Fruit fly (Drosophila melanogaster): ENCODE data around the gene nkd.

Gene nkd

dm6 chr3L:19086364-19087200 is 41.3 kb upstream of the nkd start, which contains the start of gene Mkp3 (continued):
- TF ChIP-seq salm (tag; optimal IDR thresholded peaks at IDR 0.05) (peak; percentile 92), Fer2 (tag; optimal IDR thresholded peaks at IDR 0.05) (peak; percentile 86), Xrp1 (GFP tag; IDR thresholded peaks at IDR 0.05) (peak; percentile 91), ranshi (GFP tag; IDR thresholded peaks at IDR 0.05) (peak; percentile 90), B-H2 (GFP tag; optimal IDR thresholded peaks at IDR 0.05) (peak; percentile 87), zen (tag; optimal IDR thresholded peaks at IDR 0.05) (peak; percentile 42), ara (GFP tag; IDR thresholded peaks at IDR 0.05) (peak; percentile 70), Meics (GFP tag; optimal IDR thresholded peaks at IDR 0.05) (peak; percentile 96), crc (GFP tag; optimal IDR thresholded peaks at IDR 0.05) (no peak), Sry-β (GFP tag; optimal IDR thresholded peaks at IDR 0.05) (no peak), Max (GFP tag; optimal IDR thresholded peaks at IDR 0.05) (peak; percentile 71), CG31224 (GFP tag; IDR thresholded peaks at IDR 0.05) (peak; percentile 84), Six4 (GFP tag; optimal IDR thresholded peaks at IDR 0.05) (peak; percentile 78), Trl (optimal IDR thresholded peaks at IDR 0.05) (peak; percentile 91 to 94), Trl (GFP tag; optimal IDR thresholded peaks at IDR 0.05) (peak; percentile 33), seq (GFP tag; IDR thresholded peaks at IDR 0.05) (peak; percentile 92), odd (GFP tag; optimal IDR thresholded peaks at IDR 0.05) (peak; percentile 86), CG6689 (GFP tag; IDR thresholded peaks at IDR 0.05) (peak; percentile 94), CG12744 (GFP tag; optimal IDR thresholded peaks at IDR 0.05) (no peak), wek (GFP tag; optimal IDR thresholded peaks at IDR 0.05) (peak; percentile 12), Dip2 (GFP tag; IDR thresholded peaks at IDR 0.05) (no peak), CG33213 (GFP tag; optimal IDR thresholded peaks at IDR 0.05) (no peak), stc (GFP tag; IDR thresholded peaks at IDR 0.05) (peak; percentile 93), CG7745 (tag; optimal IDR thresholded peaks at IDR 0.05) (no peak), CG3838 (GFP tag; optimal IDR thresholded peaks at IDR 0.05) (no peak), CG11093 (GFP tag; IDR thresholded peaks at IDR 0.05) (peak; percentile 83), CG34224 (GFP tag; IDR thresholded peaks at IDR 0.05; ENCODE audit: partially characterized antibody) (no peak), fru (optimal IDR thresholded peaks at IDR 0.05) (no peak), CG32767 (GFP tag; IDR thresholded peaks at IDR 0.05) (peak; percentile 95), CG18764 (GFP tag; optimal IDR thresholded peaks at IDR 0.05) (peak; percentile 72), CG2678 (tag; optimal IDR thresholded peaks at IDR 0.05) (peak; percentile 96), tll (GFP tag; optimal IDR thresholded peaks at IDR 0.05) (no peak), jumu (GFP tag; optimal IDR thresholded peaks at IDR 0.05) (no peak), Med (GFP tag) (peak; percentile 86), her (GFP tag; optimal IDR thresholded peaks at IDR 0.05) (no peak), CG11247 (GFP tag; IDR thresholded peaks at IDR 0.05) (peak; percentile 82), CG8944 (GFP tag; optimal IDR thresholded peaks at IDR 0.05) (no peak), mirr (GFP tag; optimal IDR thresholded peaks at IDR 0.05) (peak; percentile 13), Asciz (GFP tag; optimal IDR thresholded peaks at IDR 0.05) (peak; percentile 86), kah (GFP tag; optimal IDR thresholded peaks at IDR 0.05) (peak; percentile 57), C15 (GFP tag; IDR thresholded peaks at IDR 0.05) (peak; percentile 79; the same call in 2 of the 3 replicates), row (GFP tag; IDR thresholded peaks at IDR 0.05) (peak; percentile 97), crol (GFP tag; IDR thresholded peaks at IDR 0.05) (peak; percentile 88), CG3281 (GFP tag; optimal IDR thresholded peaks at IDR 0.05) (peak; percentile 96), tna (GFP tag; IDR thresholded peaks at IDR 0.05; ENCODE audit: partially characterized antibody) (no peak; the same call in 1 of the 2 replicates), gsb-n (tag; optimal IDR thresholded peaks at IDR 0.05) (peak; percentile 87), YL-1 (GFP tag; optimal IDR thresholded peaks at IDR 0.05) (peak; percentile 59), cad (GFP tag; optimal IDR thresholded peaks at IDR 0.05) (no peak), cg (GFP tag; optimal IDR thresholded peaks at IDR 0.05) (peak; percentile 63), NK7.1 (GFP tag; optimal IDR thresholded peaks at IDR 0.05) (no peak)
